Worm (Caenorhabditis elegans) whole organism, late embryonic: ENCODE measurements around the gene yap-1.

Experiments
- C08G9.2 ChIP-seq: sonication (generic microtip); optimal IDR thresholded peaks from 2 replicates; lab custom pipeline; 2016; ENCODE audit warnings: mild to moderate bottlenecking, missing genetic modification characterization, moderate library complexity, missing compliant biosample characterization
- F13H6.1 ChIP-seq: sonication (generic microtip); optimal IDR thresholded peaks from 2 replicates; lab custom pipeline; 2016; ENCODE audit warnings: missing genetic modification characterization, missing compliant biosample characterization
- T23F11.4 ChIP-seq: fragments of 200-800 bp; sonication (Bioruptor generic); optimal IDR thresholded peaks from 2 replicates; lab custom pipeline; 2018; ENCODE audit warnings: mild to moderate bottlenecking, missing genetic modification characterization, missing compliant biosample characterization
- ama-1 ChIP-seq: fragments of 150-350 bp; optimal IDR thresholded peaks from 2 replicates; lab custom pipeline; 2014
- ceh-14 ChIP-seq: sonication (generic microtip); optimal IDR thresholded peaks from 2 replicates; lab custom pipeline; 2016; ENCODE audit warnings: missing genotype, missing genetic modification characterization, missing compliant biosample characterization
- ceh-19 ChIP-seq: fragments of 200-800 bp; sonication (Bioruptor generic); optimal IDR thresholded peaks from 2 replicates; lab custom pipeline; 2018; ENCODE audit warnings: mild to moderate bottlenecking, missing genetic modification characterization, missing compliant biosample characterization
- ceh-31 ChIP-seq: sonication (generic microtip); optimal IDR thresholded peaks from 2 replicates; lab custom pipeline; 2016; ENCODE audit warnings: missing genetic modification characterization, missing compliant biosample characterization
- ceh-45 ChIP-seq: fragments of 200-800 bp; sonication (Bioruptor generic); IDR thresholded peaks from 2 replicates; pipeline ENCODE4 v1.3.6; 2022; ENCODE audit warnings: missing genetic modification reagents, missing genetic modification characterization, missing compliant biosample characterization
- ceh-48 ChIP-seq: sonication (generic microtip); optimal IDR thresholded peaks from 2 replicates; lab custom pipeline; 2016; ENCODE audit warnings: missing genetic modification characterization, inconsistent platforms, missing compliant biosample characterization
- ceh-9 ChIP-seq: sonication (generic microtip); optimal IDR thresholded peaks from 2 replicates; lab custom pipeline; 2016; ENCODE audit warnings: mild to moderate bottlenecking, missing genetic modification characterization, inconsistent platforms, missing compliant biosample characterization
- che-1 ChIP-seq: sonication (generic microtip); optimal IDR thresholded peaks from 2 replicates; lab custom pipeline; 2016; ENCODE audit warnings: mild to moderate bottlenecking, missing genetic modification characterization, missing compliant biosample characterization
- dve-1 ChIP-seq: sonication (generic microtip); optimal IDR thresholded peaks from 2 replicates; lab custom pipeline; 2017; ENCODE audit warnings: antibody characterized with exemption, mild to moderate bottlenecking, missing genetic modification characterization, missing compliant biosample characterization
- elt-2 ChIP-seq: sonication (generic microtip); optimal IDR thresholded peaks from 2 replicates; lab custom pipeline; 2016; ENCODE audit warnings: missing genetic modification reagents, missing genetic modification characterization, missing compliant biosample characterization
- fax-1 ChIP-seq: sonication (generic microtip); optimal IDR thresholded peaks from 2 replicates; lab custom pipeline; 2016; ENCODE audit warnings: missing genotype, missing genetic modification characterization, missing compliant biosample characterization
- gmeb-2 ChIP-seq: sonication (generic microtip); optimal IDR thresholded peaks from 2 replicates; lab custom pipeline; 2016; ENCODE audit warnings: missing genetic modification characterization, inconsistent platforms, missing compliant biosample characterization
- hlh-13 ChIP-seq: fragments of 200-800 bp; sonication (Bioruptor generic); optimal IDR thresholded peaks from 2 replicates; lab custom pipeline; 2018; ENCODE audit warnings: mild to moderate bottlenecking, missing genetic modification characterization, missing compliant biosample characterization
- lim-6 ChIP-seq: sonication (generic microtip); optimal IDR thresholded peaks from 2 replicates; lab custom pipeline; 2016; ENCODE audit warnings: missing genetic modification characterization, missing compliant biosample characterization
- lin-11 ChIP-seq: fragments of 200-800 bp; sonication (Bioruptor generic); optimal IDR thresholded peaks from 2 replicates; lab custom pipeline; 2018; ENCODE audit warnings: mild to moderate bottlenecking, missing genetic modification characterization, missing compliant biosample characterization
- madf-2 ChIP-seq: sonication (generic microtip); optimal IDR thresholded peaks from 2 replicates; lab custom pipeline; 2017; ENCODE audit warnings: missing genetic modification characterization, missing compliant biosample characterization
- nfya-1 ChIP-seq: sonication (generic microtip); optimal IDR thresholded peaks from 2 replicates; lab custom pipeline; 2017; ENCODE audit warnings: missing genetic modification characterization, mild to moderate bottlenecking, missing compliant biosample characterization, antibody characterized with exemption, moderate library complexity
- nhr-11 ChIP-seq: fragments of 150-350 bp; optimal IDR thresholded peaks from 2 replicates; lab custom pipeline; 2014; ENCODE audit warnings: missing biosample characterization, missing genetic modification characterization
- pag-3 ChIP-seq: sonication (generic microtip); optimal IDR thresholded peaks from 2 replicates; lab custom pipeline; 2016; ENCODE audit warnings: missing compliant biosample characterization, missing genetic modification characterization, borderline replicate concordance
- pat-9 ChIP-seq: fragments of 200-800 bp; sonication (Bioruptor generic); optimal IDR thresholded peaks from 2 replicates; lab custom pipeline; 2018; ENCODE audit warnings: mild to moderate bottlenecking, missing genetic modification characterization, moderate library complexity, missing compliant biosample characterization
- pax-1 ChIP-seq: fragments of 150-350 bp; optimal IDR thresholded peaks from 2 replicates; lab custom pipeline; 2014; ENCODE audit warnings: missing biosample characterization, missing genetic modification characterization
- pha-2 ChIP-seq: sonication (generic microtip); optimal IDR thresholded peaks from 2 replicates; lab custom pipeline; 2017; ENCODE audit warnings: mild to moderate bottlenecking, missing genetic modification characterization, missing compliant biosample characterization
- pha-4 ChIP-seq: fragments of 150-350 bp; optimal IDR thresholded peaks from 2 replicates; lab custom pipeline; 2018; ENCODE audit warnings: missing biosample characterization, missing genetic modification reagents, missing genetic modification characterization
- pqm-1 ChIP-seq: sonication (generic microtip); optimal IDR thresholded peaks from 2 replicates; lab custom pipeline; 2016; ENCODE audit warnings: missing genetic modification characterization, missing compliant biosample characterization
- ref-2 ChIP-seq: sonication (generic microtip); optimal IDR thresholded peaks from 2 replicates; lab custom pipeline; 2016; ENCODE audit warnings: missing genetic modification characterization, missing compliant biosample characterization
- sdc-2 ChIP-seq: sonication (generic microtip); optimal IDR thresholded peaks from 2 replicates; lab custom pipeline; 2016; ENCODE audit warnings: missing genotype, missing genetic modification characterization, missing compliant biosample characterization
- sox-2 ChIP-seq: fragments of 200-800 bp; sonication (Bioruptor generic); IDR thresholded peaks from 2 replicates; pipeline ENCODE4 v1.3.6; 2022; ENCODE audit warnings: missing genetic modification reagents, missing genetic modification characterization, missing compliant biosample characterization
- tbx-2 ChIP-seq: sonication (generic microtip); optimal IDR thresholded peaks from 2 replicates; lab custom pipeline; 2016; ENCODE audit warnings: missing genetic modification characterization, missing compliant biosample characterization
- tbx-7 ChIP-seq: sonication (generic microtip); optimal IDR thresholded peaks from 2 replicates; lab custom pipeline; 2016; ENCODE audit warnings: missing genotype, missing genetic modification characterization, missing compliant biosample characterization
- ttx-3 ChIP-seq: sonication (generic microtip); optimal IDR thresholded peaks from 2 replicates; lab custom pipeline; 2016; ENCODE audit warnings: missing genetic modification reagents, missing genetic modification characterization, missing compliant biosample characterization
- unc-86 ChIP-seq: sonication (generic microtip); optimal IDR thresholded peaks from 2 replicates; lab custom pipeline; 2016; ENCODE audit warnings: missing genetic modification characterization, missing compliant biosample characterization
- zip-5 ChIP-seq: sonication (generic microtip); optimal IDR thresholded peaks from 2 replicates; lab custom pipeline; 2016; ENCODE audit warnings: missing genetic modification characterization, missing compliant biosample characterization
- ztf-16 ChIP-seq: sonication (generic microtip); optimal IDR thresholded peaks from 2 replicates; lab custom pipeline; 2017; ENCODE audit warnings: missing genetic modification characterization, missing compliant biosample characterization

yap-1 gene

DNA sequence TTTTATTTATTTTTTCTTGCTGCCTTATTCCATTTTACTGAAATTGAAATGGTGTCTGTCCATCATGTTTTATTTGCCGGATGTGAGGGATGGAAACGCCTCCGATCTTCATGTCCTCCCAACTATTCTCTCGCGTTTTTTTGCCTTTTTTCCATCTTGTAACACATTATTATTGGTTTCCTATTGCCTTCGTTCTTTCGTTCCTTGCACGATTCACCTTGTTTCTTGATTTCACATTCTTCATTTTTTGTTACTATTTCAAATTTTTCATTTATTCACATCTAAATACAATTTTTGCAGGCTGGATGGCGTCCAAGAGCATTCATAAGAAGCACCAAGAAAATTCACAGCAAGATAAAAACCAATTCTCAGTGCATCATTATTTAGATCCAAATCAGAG lies at the start of gene yap-1:
Gene yap-1 (plus strand): TSS at position 301 of the 400 bp plus-strand sequence.
- TF ChIP-seq che-1 (tag; lab: Kevin White, UChicago): no peak
- no peak for TF ChIP-seq hlh-13 (GFP tag; lab: Kevin White, UChicago)
- no peak for TF ChIP-seq F13H6.1 (tag; lab: Kevin White, UChicago)
- TF ChIP-seq ceh-14: no peak
- TF ChIP-seq pat-9 (tag; lab: Kevin White, UChicago): no peak
- no peak for TF ChIP-seq elt-2
- TF ChIP-seq ttx-3: no peak
- no peak for TF ChIP-seq zip-5 (tag; lab: Kevin White, UChicago)
- no peak for TF ChIP-seq gmeb-2 (tag; lab: Kevin White, UChicago)
- no peak for TF ChIP-seq ceh-48
- no peak for TF ChIP-seq pax-1 (tag; lab: Kevin White, UChicago)

DNA sequence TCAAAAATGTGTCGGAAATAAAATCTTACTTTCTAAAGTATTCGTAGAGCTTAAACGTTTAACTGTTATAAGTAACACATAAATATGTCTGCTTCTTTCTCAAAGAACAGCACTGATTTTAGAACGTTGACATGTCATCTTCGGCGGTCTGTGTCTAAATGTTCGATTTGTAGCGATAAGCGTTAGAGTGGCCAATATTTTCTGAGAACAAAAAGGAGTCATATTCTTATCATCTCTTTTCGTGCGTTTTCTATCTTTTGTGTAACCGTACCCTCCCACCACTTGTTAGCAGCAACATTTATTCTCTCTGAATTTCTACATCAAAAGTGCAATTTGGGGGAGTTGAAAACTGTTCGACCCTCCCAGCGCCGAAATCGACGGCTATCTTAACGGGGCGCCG lies 46.6 kb upstream of the yap-1 start:
- TF ChIP-seq ceh-14 (no peak), ama-1 (lab: Kevin White, UChicago) (no peak), C08G9.2 (tag; lab: Kevin White, UChicago) (no peak), T23F11.4 (GFP tag; lab: Kevin White, UChicago) (no peak), che-1 (tag; lab: Kevin White, UChicago) (no peak), ztf-16 (tag; lab: Kevin White, UChicago) (no peak), dve-1 (no peak), lim-6 (no peak), ref-2 (tag; lab: Kevin White, UChicago) (no peak), elt-2 (no peak), pax-1 (tag; lab: Kevin White, UChicago) (no peak), ceh-9 (tag; lab: Kevin White, UChicago) (no peak), ceh-48 (no peak), ceh-45 (GFP tag; lab: Robert Waterston, UW) (no peak), sox-2 (no peak), ceh-31 (no peak), pha-4 (tag; lab: Kevin White, UChicago) (no peak)

DNA sequence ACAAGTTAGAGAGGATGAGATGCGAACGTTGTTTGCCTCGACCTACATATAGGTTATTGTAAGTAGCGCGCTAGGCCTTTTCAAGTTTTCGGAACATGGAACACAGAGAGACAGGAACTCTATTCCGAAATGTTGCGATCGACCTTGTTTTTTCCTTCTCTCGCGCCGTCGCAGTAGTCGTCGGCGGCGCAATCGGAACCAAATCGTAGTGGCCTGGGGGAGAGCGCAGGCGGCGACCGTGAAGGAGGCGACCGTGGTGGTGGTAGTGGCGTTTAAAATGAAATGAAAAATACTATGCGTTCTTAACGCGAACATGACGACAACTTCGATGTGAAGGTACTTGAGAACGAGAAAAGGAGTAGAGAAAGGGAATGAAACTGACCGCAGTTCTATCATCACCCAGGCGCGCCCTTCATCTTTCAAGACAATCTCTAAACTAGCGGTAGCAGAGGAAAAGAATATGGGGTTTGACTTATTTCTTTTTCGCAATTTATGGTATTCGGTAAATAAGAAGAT lies 44.1 kb upstream of the yap-1 start:
- no peak for TF ChIP-seq pag-3
- no peak for TF ChIP-seq tbx-2
- no peak for TF ChIP-seq ceh-19 (GFP tag; lab: Kevin White, UChicago)
- no peak for TF ChIP-seq dve-1
- TF ChIP-seq fax-1 (tag; lab: Kevin White, UChicago): no peak
- no peak for TF ChIP-seq pha-2 (tag; lab: Kevin White, UChicago)
- no peak for TF ChIP-seq madf-2 (tag; lab: Kevin White, UChicago)
- no peak for TF ChIP-seq ref-2 (tag; lab: Kevin White, UChicago)
- no peak for TF ChIP-seq sdc-2 (tag; lab: Kevin White, UChicago)
- TF ChIP-seq lin-11 (tag; lab: Kevin White, UChicago): no peak
- TF ChIP-seq unc-86 (tag; lab: Kevin White, UChicago): no peak

DNA sequence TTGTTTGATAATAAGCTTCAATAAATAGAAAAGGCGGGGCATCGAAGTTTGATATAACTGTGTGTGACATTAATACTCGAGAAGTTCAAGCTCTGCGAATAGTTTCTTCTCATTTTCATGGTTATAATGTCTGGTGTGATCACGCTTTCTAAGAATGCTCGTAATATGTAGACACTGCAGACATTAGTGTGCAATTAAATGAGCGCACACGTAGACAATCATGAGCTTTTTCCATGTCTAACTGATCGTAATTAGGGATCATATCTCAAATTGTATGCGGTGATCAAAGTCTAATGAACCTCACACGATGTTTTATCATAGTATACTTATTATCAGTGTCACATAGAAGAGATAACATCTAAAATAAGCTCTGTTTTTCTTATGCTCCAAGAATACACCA lies 41.6 kb upstream of the yap-1 start:
- TF ChIP-seq nhr-11 (no peak), tbx-7 (no peak), pqm-1 (tag; lab: Kevin White, UChicago) (no peak), elt-2 (peak; percentile 27), hlh-13 (GFP tag; lab: Kevin White, UChicago) (no peak)

DNA sequence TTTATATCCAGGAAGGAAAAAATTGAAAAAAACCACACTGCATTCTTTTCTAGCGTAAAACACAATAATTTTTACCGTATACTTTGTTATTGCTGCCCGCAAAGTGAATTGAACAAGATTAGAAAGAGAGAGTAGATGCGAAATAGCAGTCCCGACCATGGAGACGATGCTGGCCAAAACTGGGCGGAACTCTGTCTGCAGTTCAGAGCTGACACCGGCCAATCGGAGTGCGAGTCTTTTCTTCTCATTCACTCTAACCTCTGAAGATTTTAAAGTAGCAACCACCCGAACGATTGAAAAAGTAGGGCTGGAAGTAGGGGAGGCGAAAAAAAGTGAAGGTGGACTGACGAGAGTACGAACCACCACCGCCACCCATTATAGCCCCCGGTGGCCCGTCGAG lies 35.1 kb upstream of the yap-1 start:
- peak; percentile 14 for TF ChIP-seq nfya-1 (tag; lab: Kevin White, UChicago)
- no peak for TF ChIP-seq ref-2 (tag; lab: Kevin White, UChicago)
- TF ChIP-seq, all 69 proteins: peak for 1
